Worm (Caenorhabditis elegans) whole organism, midembryonic: Measurements from ENCODE around the gene map-1.

Experiments
- cog-1 ChIP-seq: sonication (generic microtip); optimal IDR thresholded peaks from 2 replicates; lab custom pipeline; 2016; ENCODE audit warnings: missing genetic modification characterization, missing compliant biosample characterization
- flt-1 ChIP-seq: fragments of 200-800 bp; sonication (Bioruptor generic); IDR thresholded peaks from 2 replicates; pipeline ENCODE4 v1.3.6; 2022; ENCODE audit warnings: missing genetic modification characterization, missing compliant biosample characterization
- ref-1 ChIP-seq: fragments of 200-800 bp; sonication (Bioruptor generic); conservative IDR thresholded peaks from 2 replicates; pipeline ENCODE4 v1.3.6; 2022; ENCODE audit warnings: missing genetic modification reagents, missing genetic modification characterization, missing compliant biosample characterization

DNA sequence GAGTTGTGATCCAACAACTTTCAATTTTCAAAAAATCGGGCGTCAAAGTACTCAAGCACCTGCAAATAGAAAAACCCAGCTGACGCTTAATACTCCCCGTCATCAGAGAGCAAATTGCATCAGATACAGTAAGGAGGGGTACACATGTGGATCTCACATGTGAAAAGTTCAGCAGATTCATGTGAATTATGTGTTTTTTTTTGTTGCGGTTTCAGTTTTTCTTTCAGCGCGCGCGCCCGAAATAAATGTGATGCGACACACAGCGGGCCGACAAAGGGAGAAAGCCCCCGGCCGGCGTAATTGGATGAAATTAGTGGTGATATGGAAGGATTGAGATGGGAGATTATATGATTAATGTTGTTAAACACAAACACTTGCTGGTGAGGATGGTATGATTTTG lies 34.4 kb downstream of the map-1 start:
- TF ChIP-seq flt-1 (GFP tag; lab: Robert Waterston, UW) (no peak), ref-1 (GFP tag; lab: Robert Waterston, UW) (no peak), cog-1 (tag; lab: Kevin White, UChicago) (no peak)
